In the genomic region with DNA sequence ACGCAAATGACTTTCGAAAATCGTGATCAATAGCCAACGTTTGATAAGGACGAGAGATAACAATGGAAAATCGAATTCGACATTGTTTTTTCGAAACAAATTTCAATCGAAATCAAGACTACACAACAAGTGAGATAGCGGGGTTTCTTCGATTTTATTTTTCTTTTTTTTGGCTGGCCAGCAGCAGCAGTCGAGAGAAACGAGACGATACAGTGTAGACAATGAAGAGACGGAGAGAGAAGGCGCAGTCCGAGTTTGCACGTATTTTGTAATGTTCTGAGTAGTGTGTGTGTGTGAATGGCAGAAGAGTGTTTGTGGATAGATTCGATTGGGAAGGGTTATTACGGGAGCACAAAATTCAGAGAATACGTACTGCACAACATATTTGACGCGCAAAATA, we compare ENCODE assay signal across 3 worm cellular contexts.
TF ChIP-seq lines count a peak whose summit lies in the region.

No protein-coding gene starts in this region.

TF ChIP-seq in whole organism, L1 larva, 84 proteins besides CTCF, POLR2A, EP300 and RAD21 (continued from another document):
- TF ChIP-seq alr-1 (tag; optimal IDR thresholded peaks at IDR 0.05; lab: Kevin White, UChicago; ENCODE audit: borderline replicate concordance) (no peak), nhr-12 (tag; optimal IDR thresholded peaks at IDR 0.05; lab: Kevin White, UChicago) (no peak), ztf-11 (tag; optimal IDR thresholded peaks at IDR 0.05; lab: Kevin White, UChicago) (no peak), lin-15B (tag; optimal IDR thresholded peaks at IDR 0.05; lab: Kevin White, UChicago) (no peak), lin-13 (GFP tag; optimal IDR thresholded peaks at IDR 0.05; lab: Kevin White, UChicago) (no peak), nhr-71 (tag; optimal IDR thresholded peaks at IDR 0.05; lab: Kevin White, UChicago) (peak; percentile 67), snu-23 (GFP tag; optimal IDR thresholded peaks at IDR 0.05; lab: Kevin White, UChicago) (peak; percentile 80), nhr-47 (tag; optimal IDR thresholded peaks at IDR 0.05; lab: Kevin White, UChicago) (peak; percentile 61), nhr-237 (tag; optimal IDR thresholded peaks at IDR 0.05; lab: Kevin White, UChicago) (no peak), lsy-2 (tag; optimal IDR thresholded peaks at IDR 0.05; lab: Kevin White, UChicago) (peak; percentile 37 to 52), unc-130 (tag; optimal IDR thresholded peaks at IDR 0.05; lab: Kevin White, UChicago) (peak; percentile 28), sup-37 (GFP tag; optimal IDR thresholded peaks at IDR 0.05; lab: Kevin White, UChicago) (no peak), pag-3 (tag; optimal IDR thresholded peaks at IDR 0.05; lab: Kevin White, UChicago; ENCODE audit: borderline replicate concordance, insufficient read depth) (no peak), nhr-90 (tag; optimal IDR thresholded peaks at IDR 0.05; lab: Kevin White, UChicago; ENCODE audit: poor library complexity) (peak; percentile 54), aly-2 (tag; optimal IDR thresholded peaks at IDR 0.05; lab: Kevin White, UChicago) (no peak), egl-13 (tag; optimal IDR thresholded peaks at IDR 0.05; lab: Kevin White, UChicago) (no peak), fos-1 (tag; optimal IDR thresholded peaks at IDR 0.05; lab: Kevin White, UChicago) (no peak), sptf-1 (tag; optimal IDR thresholded peaks at IDR 0.05; lab: Kevin White, UChicago) (no peak), nhr-84 (tag; optimal IDR thresholded peaks at IDR 0.05; lab: Kevin White, UChicago) (no peak), unc-98 (GFP tag; IDR thresholded peaks at IDR 0.05; lab: Robert Waterston, UW) (no peak), zag-1 (tag; optimal IDR thresholded peaks at IDR 0.05; lab: Kevin White, UChicago) (no peak), unc-86 (tag; optimal IDR thresholded peaks at IDR 0.05; lab: Kevin White, UChicago) (no peak), C34B4.2 (tag; optimal IDR thresholded peaks at IDR 0.05; lab: Kevin White, UChicago) (no peak), fkh-8 (tag; optimal IDR thresholded peaks at IDR 0.05; lab: Kevin White, UChicago) (peak; percentile 50), ceh-8 (GFP tag; optimal IDR thresholded peaks at IDR 0.05; lab: Kevin White, UChicago) (no peak), swsn-7 (tag; optimal IDR thresholded peaks at IDR 0.05; lab: Kevin White, UChicago) (peak; percentile 48), irx-1 (tag; optimal IDR thresholded peaks at IDR 0.05; lab: Kevin White, UChicago) (no peak), isw-1 (GFP tag; IDR thresholded peaks at IDR 0.05; lab: Robert Waterston, UW) (no peak), xbp-1 (tag; optimal IDR thresholded peaks at IDR 0.05; lab: Kevin White, UChicago) (peak; percentile 13), skn-1 (tag; optimal IDR thresholded peaks at IDR 0.05; lab: Kevin White, UChicago) (peak; percentile 26)

TF ChIP-seq in whole organism, L2 larva, 48 proteins besides CTCF, POLR2A, EP300 and RAD21 (continued from another document):
- no peak for TF ChIP-seq nhr-11 (tag; optimal IDR thresholded peaks at IDR 0.05; lab: Kevin White, UChicago)
- peak; percentile 25 for TF ChIP-seq sem-4 (tag; optimal IDR thresholded peaks at IDR 0.05; lab: Kevin White, UChicago)
- TF ChIP-seq ceh-82 (tag; optimal IDR thresholded peaks at IDR 0.05; lab: Kevin White, UChicago): no peak
- no peak for TF ChIP-seq lin-39 (tag; optimal IDR thresholded peaks at IDR 0.05; lab: Kevin White, UChicago)
- peak; percentile 87 for TF ChIP-seq nhr-129 (tag; optimal IDR thresholded peaks at IDR 0.05; lab: Kevin White, UChicago)
- no peak for TF ChIP-seq mbf-1 (tag; optimal IDR thresholded peaks at IDR 0.05; lab: Kevin White, UChicago)
- TF ChIP-seq elt-3 (tag; optimal IDR thresholded peaks at IDR 0.05; lab: Kevin White, UChicago): no peak
- TF ChIP-seq ama-1 (optimal IDR thresholded peaks at IDR 0.05; lab: Kevin White, UChicago): peak; percentile 88
- TF ChIP-seq sma-3 (GFP tag; optimal IDR thresholded peaks at IDR 0.05; lab: Kevin White, UChicago): peak; percentile 28
- peak; percentile 52 for TF ChIP-seq lin-13 (GFP tag; optimal IDR thresholded peaks at IDR 0.05; lab: Kevin White, UChicago)

TF ChIP-seq in whole organism, L4 larva, 104 proteins besides CTCF, POLR2A, EP300 and RAD21 (continued from another document):
- TF ChIP-seq mxl-3 (GFP tag; optimal IDR thresholded peaks at IDR 0.05; lab: Kevin White, UChicago) (no peak), nhr-102 (tag; optimal IDR thresholded peaks at IDR 0.05; lab: Kevin White, UChicago) (peak; percentile 1), dpl-1 (GFP tag; optimal IDR thresholded peaks at IDR 0.05; lab: Kevin White, UChicago) (peak; percentile 22), Y75B8A.6 (GFP tag; IDR thresholded peaks at IDR 0.05; lab: Robert Waterston, UW) (no peak), ceh-44 (GFP tag; IDR thresholded peaks at IDR 0.05; lab: Robert Waterston, UW) (no peak), madf-9 (GFP tag; conservative IDR thresholded peaks at IDR 0.05; lab: Robert Waterston, UW) (no peak), R02D3.7 (tag; optimal IDR thresholded peaks at IDR 0.05; lab: Kevin White, UChicago) (no peak), egl-27 (tag; optimal IDR thresholded peaks at IDR 0.05; lab: Kevin White, UChicago) (no peak), spr-1 (tag; optimal IDR thresholded peaks at IDR 0.05; lab: Kevin White, UChicago) (no peak), nhr-48 (tag; optimal IDR thresholded peaks at IDR 0.05; lab: Kevin White, UChicago) (peak; percentile 54), mdt-29 (GFP tag; IDR thresholded peaks at IDR 0.05; lab: Robert Waterston, UW) (0 out of 2 replicates have a peak, but pooled peaks have one; percentile 27), mxl-2 (GFP tag; conservative IDR thresholded peaks at IDR 0.05; lab: Robert Waterston, UW) (no peak), nhr-42 (GFP tag; IDR thresholded peaks at IDR 0.05; lab: Robert Waterston, UW) (no peak), Y105C5A.15 (GFP tag; IDR thresholded peaks at IDR 0.05; lab: Robert Waterston, UW) (no peak), ceh-28 (tag; optimal IDR thresholded peaks at IDR 0.05; lab: Kevin White, UChicago) (no peak), nhr-10 (tag; optimal IDR thresholded peaks at IDR 0.05; lab: Kevin White, UChicago) (no peak), pqm-1 (tag; optimal IDR thresholded peaks at IDR 0.05; lab: Kevin White, UChicago) (peak; percentile 82), lin-15B (tag; optimal IDR thresholded peaks at IDR 0.05; lab: Kevin White, UChicago) (no peak), lim-7 (GFP tag; IDR thresholded peaks at IDR 0.05; lab: Robert Waterston, UW) (no peak), fkh-10 (GFP tag; optimal IDR thresholded peaks at IDR 0.05; lab: Kevin White, UChicago) (no peak), ama-1 (optimal IDR thresholded peaks at IDR 0.05; lab: Kevin White, UChicago) (no peak), skn-1 (tag; optimal IDR thresholded peaks at IDR 0.05; lab: Kevin White, UChicago) (no peak), duxl-1 (tag; optimal IDR thresholded peaks at IDR 0.05; lab: Kevin White, UChicago; ENCODE audit: poor library complexity) (no peak), F44E2.7 (GFP tag; IDR thresholded peaks at IDR 0.05; lab: Robert Waterston, UW) (no peak), snpc-4 (tag; optimal IDR thresholded peaks at IDR 0.05; lab: Kevin White, UChicago) (no peak), ceh-82 (tag; optimal IDR thresholded peaks at IDR 0.05; lab: Kevin White, UChicago) (no peak), unc-39 (tag; optimal IDR thresholded peaks at IDR 0.05; lab: Kevin White, UChicago) (no peak), nhr-25 (tag; optimal IDR thresholded peaks at IDR 0.05; lab: Kevin White, UChicago; ENCODE audit: borderline replicate concordance, insufficient read depth) (peak; percentile 22), daf-8 (GFP tag; IDR thresholded peaks at IDR 0.05; lab: Robert Waterston, UW) (no peak), snpc-1.2 (GFP tag; IDR thresholded peaks at IDR 0.05; lab: Robert Waterston, UW) (no peak), dmd-6 (GFP tag; IDR thresholded peaks at IDR 0.05; lab: Robert Waterston, UW) (peak; percentile 81), unc-130 (GFP tag; optimal IDR thresholded peaks at IDR 0.05; lab: Kevin White, UChicago) (no peak), mep-1 (tag; optimal IDR thresholded peaks at IDR 0.05; lab: Kevin White, UChicago) (peak; percentile 58), fos-1 (tag; optimal IDR thresholded peaks at IDR 0.05; lab: Kevin White, UChicago) (no peak), zip-2 (tag; optimal IDR thresholded peaks at IDR 0.05; lab: Kevin White, UChicago) (no peak), spr-3 (GFP tag; optimal IDR thresholded peaks at IDR 0.05; lab: Kevin White, UChicago) (no peak), vab-7 (GFP tag; IDR thresholded peaks at IDR 0.05; lab: Robert Waterston, UW) (no peak), daf-19 (GFP tag; conservative IDR thresholded peaks at IDR 0.05; lab: Robert Waterston, UW) (no peak), mdl-1 (tag; optimal IDR thresholded peaks at IDR 0.05; lab: Kevin White, UChicago) (peak in 1 of 2 experiments; percentile 68), jun-1 (tag; optimal IDR thresholded peaks at IDR 0.05; lab: Kevin White, UChicago) (no peak), cey-2 (tag; optimal IDR thresholded peaks at IDR 0.05; lab: Kevin White, UChicago; ENCODE audit: borderline replicate concordance, insufficient read depth) (no peak), tra-1 (GFP tag; IDR thresholded peaks at IDR 0.05; lab: Robert Waterston, UW) (no peak)
TF ChIP-seq in whole organism, L4 larva: peak in this region for 26.
